Worm (Caenorhabditis elegans): Measurements from ENCODE around the gene K07D4.5.

K07D4.5 gene

DNA sequence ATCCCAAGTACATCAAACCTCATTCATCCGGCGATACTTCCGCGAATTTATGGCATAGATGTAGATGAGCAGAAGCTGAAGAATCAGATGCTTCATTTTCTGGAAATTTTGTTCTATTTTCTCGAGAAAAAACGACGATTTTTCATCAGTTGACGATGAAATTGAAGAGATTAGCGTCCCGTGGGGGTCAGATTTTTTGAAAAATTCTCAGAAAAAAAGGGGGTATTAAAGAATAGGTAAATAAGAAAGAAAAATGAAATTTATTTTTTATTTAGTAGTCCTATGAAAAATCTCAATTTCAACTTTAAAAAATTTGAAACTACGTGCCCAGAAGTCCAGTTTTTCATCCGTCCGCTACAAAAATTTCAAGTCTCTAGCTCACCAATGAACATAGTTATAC lies at the start of gene K07D4.5:
Gene K07D4.5, minus strand, starts transcription at position 101 of the 400 bp plus-strand sequence.
- TF ChIP-seq nhr-12 (tag; optimal IDR thresholded peaks at IDR 0.05) (no peak), lin-13 (GFP tag; optimal IDR thresholded peaks at IDR 0.05) (no peak), dmd-4 (tag; optimal IDR thresholded peaks at IDR 0.05) (no peak), elt-3 (tag; optimal IDR thresholded peaks at IDR 0.05) (no peak), sem-4 (tag; optimal IDR thresholded peaks at IDR 0.05) (no peak), Y55F3AM.14 (GFP tag; optimal IDR thresholded peaks at IDR 0.05) (no peak), mab-5 (tag; optimal IDR thresholded peaks at IDR 0.05) (no peak), unc-62 (GFP tag; optimal IDR thresholded peaks at IDR 0.05) (no peak), nhr-25 (tag; optimal IDR thresholded peaks at IDR 0.05) (no peak), unc-39 (tag; optimal IDR thresholded peaks at IDR 0.05) (no peak), peb-1 (tag; optimal IDR thresholded peaks at IDR 0.05) (no peak), unc-55 (GFP tag; optimal IDR thresholded peaks at IDR 0.05) (no peak), nhr-6 (tag; optimal IDR thresholded peaks at IDR 0.05) (no peak), gmeb-1 (tag; optimal IDR thresholded peaks at IDR 0.05) (no peak), egl-27 (tag; optimal IDR thresholded peaks at IDR 0.05) (no peak), R02D3.7 (tag; optimal IDR thresholded peaks at IDR 0.05) (no peak)

- TF ChIP-seq snpc-4 (tag; optimal IDR thresholded peaks at IDR 0.05) (no peak), elt-3 (tag; optimal IDR thresholded peaks at IDR 0.05) (no peak), unc-55 (GFP tag; optimal IDR thresholded peaks at IDR 0.05) (no peak), lsy-2 (tag; optimal IDR thresholded peaks at IDR 0.05) (no peak), nhr-21 (tag; optimal IDR thresholded peaks at IDR 0.05) (no peak), fos-1 (tag; optimal IDR thresholded peaks at IDR 0.05) (no peak), crh-2 (tag; optimal IDR thresholded peaks at IDR 0.05) (no peak), nhr-237 (tag; optimal IDR thresholded peaks at IDR 0.05) (no peak)
Observed at ce11 chrII:4074710-4075109, 49.3 kb upstream of the K07D4.5 start.

ce11 chrII:4071075-4071474 lies 45.7 kb upstream of the K07D4.5 start:
- TF ChIP-seq nhr-11 (tag; optimal IDR thresholded peaks at IDR 0.05) (no peak), crh-2 (tag; optimal IDR thresholded peaks at IDR 0.05) (no peak), fos-1 (tag; optimal IDR thresholded peaks at IDR 0.05) (no peak), nhr-23 (tag; optimal IDR thresholded peaks at IDR 0.05) (no peak)

DNA sequence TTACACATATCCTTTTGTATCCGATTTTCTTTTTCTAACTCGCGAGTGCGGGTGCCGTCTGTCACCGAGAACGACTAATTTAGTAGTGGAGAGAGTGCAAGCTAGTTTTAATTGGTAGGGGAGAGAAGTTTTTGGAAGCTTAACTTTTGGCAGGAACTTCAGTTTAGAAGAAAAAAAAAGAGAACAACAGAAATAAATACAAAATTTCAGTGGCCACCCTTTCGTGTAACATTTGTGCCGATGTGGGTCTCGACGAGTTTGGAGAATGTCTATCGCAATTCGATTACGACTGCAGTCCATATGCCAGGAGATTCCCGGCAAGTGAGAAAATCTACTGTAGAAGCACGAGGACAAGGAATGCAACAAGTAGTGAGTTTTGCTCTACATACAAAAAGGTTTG lies 42.8 kb upstream of the K07D4.5 start:
- no peak for TF ChIP-seq nhr-237 (tag; optimal IDR thresholded peaks at IDR 0.05)
- TF ChIP-seq blmp-1 (tag; optimal IDR thresholded peaks at IDR 0.05; ENCODE audit: insufficient read depth): no peak
- no peak for TF ChIP-seq nhr-10 (tag; optimal IDR thresholded peaks at IDR 0.05)
- no peak for TF ChIP-seq ztf-11 (tag; optimal IDR thresholded peaks at IDR 0.05)
- no peak for TF ChIP-seq lsy-2 (tag; optimal IDR thresholded peaks at IDR 0.05)
- no peak for TF ChIP-seq mdl-1 (tag; optimal IDR thresholded peaks at IDR 0.05)
- TF ChIP-seq nhr-12 (tag; optimal IDR thresholded peaks at IDR 0.05): no peak
- TF ChIP-seq crh-2 (tag; optimal IDR thresholded peaks at IDR 0.05): no peak
- TF ChIP-seq R02D3.7 (tag; optimal IDR thresholded peaks at IDR 0.05): no peak

DNA sequence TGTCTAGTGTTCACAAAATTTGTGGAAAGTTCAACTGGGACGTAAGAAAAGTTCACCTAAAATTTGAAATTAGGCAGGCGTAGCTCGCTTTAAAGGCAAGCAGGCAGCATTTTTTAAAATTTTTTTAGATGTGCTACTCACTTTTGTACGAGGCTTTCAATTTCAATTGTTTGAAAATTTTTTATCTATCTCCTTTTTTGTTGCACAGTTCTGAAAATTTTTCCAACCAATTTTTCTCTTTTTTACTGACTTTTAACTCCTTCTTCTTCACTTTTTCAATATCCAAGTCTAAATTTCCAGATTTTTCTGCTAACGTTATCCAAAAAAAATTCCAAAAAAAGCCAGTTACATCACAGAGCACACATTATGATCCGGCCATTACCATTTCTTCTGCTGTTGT lies 41.9 kb upstream of the K07D4.5 start, which contains the start of gene W06A11.1:
Gene W06A11.1, plus strand, starts transcription at position 301 of the 400 bp plus-strand sequence.
- TF ChIP-seq ceh-16 (tag; optimal IDR thresholded peaks at IDR 0.05) (no peak), ztf-1 (GFP tag; conservative IDR thresholded peaks at IDR 0.05) (no peak), nhr-77 (tag; optimal IDR thresholded peaks at IDR 0.05) (no peak), sma-3 (GFP tag; optimal IDR thresholded peaks at IDR 0.05) (no peak), unc-62 (GFP tag; optimal IDR thresholded peaks at IDR 0.05) (no peak), ceh-82 (tag; optimal IDR thresholded peaks at IDR 0.05) (no peak)

- TF ChIP-seq ceh-82 (tag; optimal IDR thresholded peaks at IDR 0.05) (no peak), dmd-4 (tag; optimal IDR thresholded peaks at IDR 0.05) (no peak), ztf-4 (tag; optimal IDR thresholded peaks at IDR 0.05) (no peak), C34F6.9 (tag; optimal IDR thresholded peaks at IDR 0.05) (no peak)
Observed at ce11 chrII:4063997-4064396, 38.6 kb upstream of the K07D4.5 start, which contains the start of gene fbxb-118. Gene fbxb-118 (minus strand): TSS chrII:4064097.

All from whole organism, L2 larva.